Worm (Caenorhabditis elegans) whole organism, L4 larva: ENCODE results near the gene atln-1.

Experiments
- D1046.2 ChIP-seq: fragments of 200-800 bp; sonication (Bioruptor generic); IDR thresholded peaks from 2 replicates; pipeline ENCODE4 v1.3.6; 2022; ENCODE audit warnings: missing genetic modification characterization, missing compliant biosample characterization
- F26F4.8 ChIP-seq: fragments of 200-800 bp; sonication (Bioruptor generic); conservative IDR thresholded peaks from 2 replicates; pipeline ENCODE4 v1.3.6; 2022; ENCODE audit warnings: missing genetic modification characterization, missing compliant biosample characterization
- F37D6.2 ChIP-seq: sonication (generic microtip); optimal IDR thresholded peaks from 2 replicates; lab custom pipeline; 2016; ENCODE audit warnings: mild to moderate bottlenecking, missing genetic modification characterization, missing compliant biosample characterization
- F44E2.7 ChIP-seq: fragments of 200-800 bp; sonication (Bioruptor generic); IDR thresholded peaks from 2 replicates; pipeline ENCODE4 v2.1.2; 2022; ENCODE audit warnings: missing genetic modification characterization, missing compliant biosample characterization
- F49E8.2 ChIP-seq: sonication (generic microtip); optimal IDR thresholded peaks from 2 replicates; lab custom pipeline; 2016; ENCODE audit warnings: missing compliant biosample characterization, mild to moderate bottlenecking, missing genetic modification characterization, borderline replicate concordance
- T26A8.4 ChIP-seq: fragments of 200-800 bp; sonication (Bioruptor generic); IDR thresholded peaks from 2 replicates; pipeline ENCODE4 v1.3.6; 2022; ENCODE audit warnings: missing genetic modification characterization, missing compliant biosample characterization
- Y105C5A.15 ChIP-seq: fragments of 200-800 bp; sonication (Bioruptor generic); IDR thresholded peaks from 2 replicates; pipeline ENCODE4 v1.3.6; 2022; ENCODE audit warnings: missing genetic modification characterization, missing compliant biosample characterization
- Y48G9A.11 ChIP-seq: fragments of 200-800 bp; sonication (Bioruptor generic); IDR thresholded peaks from 2 replicates; pipeline ENCODE4 v1.3.6; 2022; ENCODE audit warnings: missing genetic modification reagents, missing genetic modification characterization, missing compliant biosample characterization
- Y5F2A.4 ChIP-seq: fragments of 200-800 bp; sonication (Bioruptor generic); optimal IDR thresholded peaks from 2 replicates; lab custom pipeline; 2018; ENCODE audit warnings: mild to moderate bottlenecking, missing genetic modification characterization, missing compliant biosample characterization
- ZK337.2 ChIP-seq: fragments of 200-800 bp; sonication (Bioruptor generic); IDR thresholded peaks from 2 replicates; pipeline ENCODE4 v1.3.6; 2022; ENCODE audit warnings: missing genetic modification reagents, missing genetic modification characterization, missing compliant biosample characterization
- aha-1 ChIP-seq: fragments of 150-350 bp; peaks from one replicate; lab custom pipeline; 2014; ENCODE audit warnings: missing biosample characterization, missing genetic modification characterization
- aly-2 ChIP-seq: sonication (generic microtip); optimal IDR thresholded peaks from 2 replicates; lab custom pipeline; 2018; ENCODE audit warnings: missing biosample characterization, missing genetic modification characterization
- ceh-20 ChIP-seq: fragments of 200-800 bp; sonication (Bioruptor generic); IDR thresholded peaks from 2 replicates; pipeline ENCODE4 v1.3.6; 2022; ENCODE audit warnings: missing genetic modification reagents, missing genetic modification characterization, missing compliant biosample characterization
- ceh-44 ChIP-seq: fragments of 200-800 bp; sonication (Bioruptor generic); IDR thresholded peaks from 2 replicates; pipeline ENCODE4 v1.3.6; 2022; ENCODE audit warnings: missing genetic modification reagents, missing genetic modification characterization, missing compliant biosample characterization
- ceh-82 ChIP-seq: sonication (generic microtip); optimal IDR thresholded peaks from 2 replicates; lab custom pipeline; 2017; ENCODE audit warnings: missing biosample characterization, missing genetic modification characterization
- ctbp-1 ChIP-seq: fragments of 200-800 bp; sonication (Bioruptor generic); IDR thresholded peaks from 2 replicates; pipeline ENCODE4 v1.3.6; 2022; ENCODE audit warnings: missing genetic modification reagents, missing genetic modification characterization, missing compliant biosample characterization
- dmd-6 ChIP-seq: fragments of 200-800 bp; sonication (Bioruptor generic); IDR thresholded peaks from 2 replicates; pipeline ENCODE4 v1.3.6; 2022; ENCODE audit warnings: missing genetic modification reagents, missing genetic modification characterization, missing compliant biosample characterization
- dmd-8 ChIP-seq: fragments of 200-800 bp; sonication (Bioruptor generic); IDR thresholded peaks from 2 replicates; pipeline ENCODE4 v1.3.6; 2022; ENCODE audit warnings: missing genetic modification characterization, missing compliant biosample characterization
- dmd-9 ChIP-seq: fragments of 200-800 bp; sonication (Bioruptor generic); IDR thresholded peaks from 2 replicates; pipeline ENCODE4 v1.3.6; 2022; ENCODE audit warnings: missing genetic modification reagents, missing genetic modification characterization, missing compliant biosample characterization
- duxl-1 ChIP-seq: sonication (generic microtip); optimal IDR thresholded peaks from 2 replicates; lab custom pipeline; 2016; ENCODE audit warnings: mild to moderate bottlenecking, missing genetic modification characterization, moderate library complexity, missing compliant biosample characterization; ENCODE audit not compliant: poor library complexity
- egl-43 ChIP-seq: fragments of 200-800 bp; sonication (Bioruptor generic); IDR thresholded peaks from 2 replicates; pipeline ENCODE4 v1.3.6; 2022; ENCODE audit warnings: missing genetic modification reagents, missing genetic modification characterization, missing compliant biosample characterization
- hif-1 ChIP-seq, 2 experiments: sonication (generic microtip); optimal IDR thresholded peaks; 2 replicates each; lab custom pipeline; 2016 to 2017; ENCODE audit warnings: missing compliant biosample characterization in 2 of 2, missing genetic modification characterization in 2 of 2, missing genetic modification reagents in 2 of 2, missing genotype in 2 of 2, mild to moderate bottlenecking in 1 of 2
- hlh-11 ChIP-seq: fragments of 200-800 bp; sonication (Bioruptor generic); optimal IDR thresholded peaks from 2 replicates; lab custom pipeline; 2018; ENCODE audit warnings: mild to moderate bottlenecking, missing genetic modification characterization, missing compliant biosample characterization
- hlh-30 ChIP-seq: sonication (generic microtip); optimal IDR thresholded peaks from 2 replicates; lab custom pipeline; 2017; ENCODE audit warnings: antibody characterized with exemption, mild to moderate bottlenecking, missing genetic modification characterization, missing compliant biosample characterization; ENCODE audit not compliant: insufficient read depth
- hmg-1.1 ChIP-seq: fragments of 200-800 bp; sonication (Bioruptor generic); IDR thresholded peaks from 2 replicates; pipeline ENCODE4 v1.3.6; 2022; ENCODE audit warnings: missing genetic modification reagents, missing genetic modification characterization, missing compliant biosample characterization
- lim-7 ChIP-seq: fragments of 200-800 bp; sonication (Bioruptor generic); IDR thresholded peaks from 2 replicates; pipeline ENCODE4 v1.3.6; 2022; ENCODE audit warnings: missing genetic modification characterization, missing compliant biosample characterization
- lin-1 ChIP-seq: fragments of 200-800 bp; sonication (Bioruptor generic); IDR thresholded peaks from 2 replicates; pipeline ENCODE4 v1.3.6; 2022; ENCODE audit warnings: missing genetic modification reagents, missing genetic modification characterization, missing compliant biosample characterization
- lir-3 ChIP-seq: sonication (generic microtip); optimal IDR thresholded peaks from 2 replicates; lab custom pipeline; 2016; ENCODE audit warnings: mild to moderate bottlenecking, missing genetic modification characterization, missing compliant biosample characterization
- mep-1 ChIP-seq: fragments of 150-350 bp; sonication (generic microtip); optimal IDR thresholded peaks from 3 replicates; lab custom pipeline; 2014; ENCODE audit warnings: missing biosample characterization, missing genetic modification characterization
- mes-2 ChIP-seq: sonication (generic microtip); optimal IDR thresholded peaks from 2 replicates; lab custom pipeline; 2016; ENCODE audit warnings: missing genotype, mild to moderate bottlenecking, missing genetic modification characterization, missing compliant biosample characterization; ENCODE audit not compliant: poor library complexity, severe bottlenecking
- nhr-102 ChIP-seq: sonication (generic microtip); optimal IDR thresholded peaks from 2 replicates; lab custom pipeline; 2016; ENCODE audit warnings: mild to moderate bottlenecking, missing genetic modification characterization, moderate library complexity, missing compliant biosample characterization
- nhr-11 ChIP-seq: fragments of 150-350 bp; optimal IDR thresholded peaks from 2 replicates; lab custom pipeline; 2014; ENCODE audit warnings: missing biosample characterization, missing genetic modification characterization
- nhr-25 ChIP-seq: sonication (generic microtip); optimal IDR thresholded peaks from 2 replicates; lab custom pipeline; 2017; ENCODE audit warnings: missing genetic modification characterization, mild to moderate bottlenecking, missing compliant biosample characterization, antibody characterized with exemption, moderate library complexity, borderline replicate concordance; ENCODE audit not compliant: insufficient read depth
- nhr-28 ChIP-seq: fragments of 150-350 bp; optimal IDR thresholded peaks from 2 replicates; lab custom pipeline; 2014; ENCODE audit warnings: missing biosample characterization, missing genetic modification characterization
- nhr-41 ChIP-seq: fragments of 200-800 bp; sonication (Bioruptor generic); IDR thresholded peaks from 2 replicates; pipeline ENCODE4 v1.3.6; 2022; ENCODE audit warnings: missing genetic modification reagents, missing genetic modification characterization, missing compliant biosample characterization
- nhr-48 ChIP-seq: sonication (generic microtip); optimal IDR thresholded peaks from 2 replicates; lab custom pipeline; 2016; ENCODE audit warnings: mild to moderate bottlenecking, missing genetic modification characterization, missing compliant biosample characterization
- nhr-77 ChIP-seq: fragments of 150-350 bp; optimal IDR thresholded peaks from 2 replicates; lab custom pipeline; 2014; ENCODE audit warnings: missing biosample characterization, missing genetic modification characterization
- pha-4 ChIP-seq, 2 experiments: fragments of 150-350 bp in 1 of 2; fragments of 200-800 bp in 1 of 2; sonication (Bioruptor generic) in 1 of 2; IDR thresholded peaks in 1 of 2; optimal IDR thresholded peaks in 1 of 2; 2 replicates each; pipeline versions ENCODE4 v1.3.6 to Lab custom; 2014 to 2022; ENCODE audit warnings: missing genetic modification characterization in 2 of 2, missing genetic modification reagents in 2 of 2, missing biosample characterization in 1 of 2, missing compliant biosample characterization in 1 of 2
- php-3 ChIP-seq: fragments of 200-800 bp; sonication (Bioruptor generic); IDR thresholded peaks from 2 replicates; pipeline ENCODE4 v1.3.6; 2022; ENCODE audit warnings: missing genetic modification reagents, missing genetic modification characterization, missing compliant biosample characterization
- rbr-2 ChIP-seq: sonication (generic microtip); optimal IDR thresholded peaks from 2 replicates; lab custom pipeline; 2016; ENCODE audit warnings: missing genotype, missing genetic modification characterization, missing compliant biosample characterization
- saeg-2 ChIP-seq: fragments of 200-800 bp; sonication (Bioruptor generic); IDR thresholded peaks from 2 replicates; pipeline ENCODE4 v1.3.6; 2022; ENCODE audit warnings: missing genetic modification reagents, missing genetic modification characterization, missing compliant biosample characterization
- spr-1 ChIP-seq: sonication (generic microtip); optimal IDR thresholded peaks from 2 replicates; lab custom pipeline; 2016; ENCODE audit warnings: mild to moderate bottlenecking, missing genetic modification characterization, missing compliant biosample characterization
- spr-3 ChIP-seq: fragments of 200-800 bp; sonication (Bioruptor generic); optimal IDR thresholded peaks from 2 replicates; lab custom pipeline; 2018; ENCODE audit warnings: mild to moderate bottlenecking, missing genetic modification characterization, missing compliant biosample characterization
- unc-130 ChIP-seq: sonication (generic microtip); optimal IDR thresholded peaks from 2 replicates; lab custom pipeline; 2016; ENCODE audit warnings: missing genetic modification reagents, missing genetic modification characterization, missing compliant biosample characterization
- unc-39 ChIP-seq: sonication (generic microtip); optimal IDR thresholded peaks from 2 replicates; lab custom pipeline; 2017; ENCODE audit warnings: missing biosample characterization, missing genetic modification characterization
- unc-62 ChIP-seq, 3 experiments: fragments of 150-350 bp in 1 of 3; sonication (generic microtip); optimal IDR thresholded peaks in 2 of 3; peaks in 1 of 3; 1 replicate in 1 of 3; 2 replicates in 2 of 3; lab custom pipeline; 2014 to 2017; ENCODE audit warnings: missing biosample characterization in 3 of 3, missing genetic modification characterization in 3 of 3, missing genetic modification reagents in 3 of 3, missing genotype in 1 of 3
- zag-1 ChIP-seq: fragments of 150-350 bp; optimal IDR thresholded peaks from 2 replicates; lab custom pipeline; 2014; ENCODE audit warnings: missing biosample characterization, missing genetic modification characterization
- zfp-3 ChIP-seq: fragments of 200-800 bp; sonication (Bioruptor generic); conservative IDR thresholded peaks from 2 replicates; pipeline ENCODE4 v1.3.6; 2022; ENCODE audit warnings: missing genetic modification reagents, missing genetic modification characterization, missing compliant biosample characterization

Gene atln-1

ce11 chrIV:2805525-2805924 lies 17.0 kb downstream of the atln-1 start, which contains the start of gene Y54G2A.45 (continued):
- TF ChIP-seq F26F4.8 (GFP tag; lab: Robert Waterston, UW) (peak; percentile 90), lir-3 (tag; lab: Kevin White, UChicago) (peak; percentile 48), F44E2.7 (GFP tag; lab: Robert Waterston, UW) (0 out of 2 replicates have a peak, but pooled peaks have one; percentile 28), hlh-30 (peak; percentile 91), unc-62 (GFP tag; optimal IDR thresholded peaks at IDR 0.05 in 1 of 2; lab: Kevin White, UChicago) (no peak), unc-62 (tag; optimal IDR thresholded peaks at IDR 0.05; lab: Kevin White, UChicago) (no peak), nhr-77 (tag; lab: Kevin White, UChicago) (peak; percentile 15), mes-2 (tag; lab: Kevin White, UChicago) (peak; percentile 77), unc-39 (no peak), Y5F2A.4 (GFP tag; lab: Kevin White, UChicago) (no peak), aha-1 (peak; percentile 70), hif-1 (tag; optimal IDR thresholded peaks at IDR 0.05; lab: Kevin White, UChicago) (peak in 1 of 2 experiments; percentile 57), dmd-6 (GFP tag; lab: Robert Waterston, UW) (peak; percentile 87), rbr-2 (tag; lab: Kevin White, UChicago) (peak; percentile 51), duxl-1 (tag; lab: Kevin White, UChicago) (peak; percentile 38), nhr-41 (GFP tag; lab: Robert Waterston, UW) (peak; percentile 52; the same call in 1 of the 2 replicates), zag-1 (tag; lab: Kevin White, UChicago) (no peak), hlh-11 (tag; lab: Kevin White, UChicago) (peak; percentile 85), nhr-48 (tag; lab: Kevin White, UChicago) (peak; percentile 84), Y105C5A.15 (GFP tag; lab: Robert Waterston, UW) (no peak), egl-43 (GFP tag; lab: Robert Waterston, UW) (peak; percentile 82), ctbp-1 (GFP tag; lab: Robert Waterston, UW) (peak; percentile 74; the same call in 1 of the 2 replicates), zfp-3 (GFP tag; lab: Robert Waterston, UW) (no peak), nhr-11 (peak; percentile 55), lim-7 (GFP tag; lab: Robert Waterston, UW) (peak; percentile 81), php-3 (GFP tag; lab: Robert Waterston, UW) (peak; percentile 78), T26A8.4 (peak; percentile 60), spr-1 (tag; lab: Kevin White, UChicago) (peak; percentile 72), hmg-1.1 (peak; percentile 63; the same call in 1 of the 2 replicates), spr-3 (GFP tag; lab: Kevin White, UChicago) (peak; percentile 62), saeg-2 (peak; percentile 74; the same call in 1 of the 2 replicates), F37D6.2 (peak; percentile 20), F49E8.2 (peak; percentile 78), lin-1 (GFP tag; lab: Robert Waterston, UW) (no peak), nhr-28 (tag; lab: Kevin White, UChicago) (peak; percentile 89), ceh-44 (GFP tag; lab: Robert Waterston, UW) (peak; percentile 80), ceh-20 (GFP tag; lab: Robert Waterston, UW) (peak; percentile 65), nhr-25 (tag; lab: Kevin White, UChicago) (no peak), D1046.2 (GFP tag; lab: Robert Waterston, UW) (peak; percentile 88), dmd-8 (GFP tag; lab: Robert Waterston, UW) (peak; percentile 77; the same call in 1 of the 2 replicates), ceh-82 (no peak), dmd-9 (peak; percentile 72; the same call in 1 of the 2 replicates), aly-2 (tag; lab: Kevin White, UChicago) (no peak), Y48G9A.11 (GFP tag; lab: Robert Waterston, UW) (peak; percentile 77), mep-1 (tag; lab: Kevin White, UChicago) (peak; percentile 78), ZK337.2 (GFP tag; lab: Robert Waterston, UW) (peak; percentile 51; the same call in 1 of the 2 replicates), pha-4 (GFP tag; IDR thresholded peaks at IDR 0.05; lab: Robert Waterston, UW) (peak; percentile 80), pha-4 (tag; optimal IDR thresholded peaks at IDR 0.05; lab: Kevin White, UChicago) (no peak), nhr-102 (tag; lab: Kevin White, UChicago) (peak; percentile 83), unc-130 (peak; percentile 65)
